Fruit fly (Drosophila melanogaster) whole organism, prepupa: ENCODE measurements around the gene CG5245.

Source experiments
- CG6163 ChIP-seq: fragments of 200-800 bp; sonication (Bioruptor generic); IDR thresholded peaks from 3 replicates; pipeline ENCODE4 v1.3.6; 2022; ENCODE audit warnings: missing biosample characterization, missing genetic modification characterization
- CG6854 ChIP-seq: fragments of 200-800 bp; sonication (Bioruptor generic); optimal IDR thresholded peaks from 2 replicates; lab custom pipeline; 2017; ENCODE audit warnings: missing biosample characterization, mild to moderate bottlenecking, missing genetic modification characterization
- CG9139 ChIP-seq: fragments of 200-800 bp; sonication (Bioruptor generic); optimal IDR thresholded peaks from 3 replicates; lab custom pipeline; 2017; ENCODE audit warnings: missing biosample characterization, mild to moderate bottlenecking, missing genetic modification characterization
- Gug ChIP-seq: fragments of 200-800 bp; sonication (Bioruptor generic); IDR thresholded peaks from 2 replicates; pipeline ENCODE4 v1.3.6; 2022; ENCODE audit warnings: missing biosample characterization, missing genetic modification characterization
- Sox102F ChIP-seq: fragments of 200-800 bp; sonication (Bioruptor generic); optimal IDR thresholded peaks from 2 replicates; lab custom pipeline; 2016; ENCODE audit warnings: missing biosample characterization, mild to moderate bottlenecking, missing genetic modification characterization
- Sox14 ChIP-seq: fragments of 200-800 bp; sonication (Bioruptor generic); optimal IDR thresholded peaks from 3 replicates; lab custom pipeline; 2016; ENCODE audit warnings: missing biosample characterization, missing genetic modification characterization
- cyc ChIP-seq: fragments of 200-800 bp; sonication (Bioruptor generic); optimal IDR thresholded peaks from 3 replicates; lab custom pipeline; 2016; ENCODE audit warnings: missing biosample characterization, missing genetic modification characterization
- esn ChIP-seq: fragments of 200-800 bp; sonication (Bioruptor generic); optimal IDR thresholded peaks from 2 replicates; lab custom pipeline; 2016; ENCODE audit warnings: missing biosample characterization, mild to moderate bottlenecking, missing genetic modification characterization, moderate library complexity
- fd85E ChIP-seq: fragments of 200-800 bp; sonication (Bioruptor generic); optimal IDR thresholded peaks from 3 replicates; lab custom pipeline; 2016; ENCODE audit warnings: missing biosample characterization, missing genetic modification characterization

dm6 chr3R:12448344-12448743 is 19.0 kb downstream of the CG5245 start:
- TF ChIP-seq CG6854 (GFP tag; lab: Kevin White, UChicago) (no peak), Sox14 (GFP tag; lab: Kevin White, UChicago) (no peak), CG6163 (GFP tag; lab: Robert Waterston, UW) (no peak), Sox102F (no peak), fd85E (GFP tag; lab: Kevin White, UChicago) (no peak), CG9139 (no peak), Gug (no peak), cyc (GFP tag; lab: Kevin White, UChicago) (no peak), esn (GFP tag; lab: Kevin White, UChicago) (no peak)
